Fruit fly (Drosophila melanogaster) whole organism, embryonic: ENCODE results near the gene CG14102.

Experiments used
- Abd-B ChIP-seq: fragments of 200-800 bp; sonication (Bioruptor generic); optimal IDR thresholded peaks from 2 replicates; lab custom pipeline; 2018; ENCODE audit warnings: missing biosample characterization, mild to moderate bottlenecking, missing genetic modification characterization, moderate library complexity
- B-H2 ChIP-seq: fragments of 200-800 bp; sonication (Bioruptor generic); optimal IDR thresholded peaks from 2 replicates; lab custom pipeline; 2018; ENCODE audit warnings: missing biosample characterization, mild to moderate bottlenecking, missing genetic modification characterization
- Blimp-1 ChIP-seq: fragments of 200-800 bp; sonication (Bioruptor generic); optimal IDR thresholded peaks from 3 replicates; lab custom pipeline; 2018; ENCODE audit warnings: missing biosample characterization, missing genetic modification characterization, mild to moderate bottlenecking, moderate library complexity, missing genetic modification reagents
- CG10543 ChIP-seq: fragments of 200-800 bp; sonication (Bioruptor generic); optimal IDR thresholded peaks from 3 replicates; lab custom pipeline; 2017; ENCODE audit warnings: missing biosample characterization, mild to moderate bottlenecking, missing genetic modification characterization, moderate library complexity
- CG11093 ChIP-seq: fragments of 200-800 bp; sonication (Bioruptor generic); IDR thresholded peaks from 3 replicates; pipeline ENCODE4 v1.3.6; 2022; ENCODE audit warnings: missing biosample characterization, missing genetic modification characterization
- CG13296 ChIP-seq: fragments of 200-800 bp; sonication (Bioruptor generic); optimal IDR thresholded peaks from 3 replicates; lab custom pipeline; 2018; ENCODE audit warnings: missing biosample characterization, mild to moderate bottlenecking, missing genetic modification characterization
- CG14014 ChIP-seq: fragments of 200-800 bp; sonication (Bioruptor generic); IDR thresholded peaks from 2 replicates; pipeline ENCODE4 v1.3.6; 2022; ENCODE audit warnings: missing biosample characterization, missing genetic modification characterization
- CG1647 ChIP-seq: fragments of 200-800 bp; sonication (Bioruptor generic); optimal IDR thresholded peaks from 3 replicates; lab custom pipeline; 2016; ENCODE audit warnings: missing biosample characterization, missing genetic modification characterization
- CG16815 ChIP-seq: fragments of 200-800 bp; sonication (Bioruptor generic); optimal IDR thresholded peaks from 3 replicates; lab custom pipeline; 2017; ENCODE audit warnings: missing biosample characterization, mild to moderate bottlenecking, missing genetic modification characterization
- CG2889 ChIP-seq: fragments of 200-800 bp; sonication (Bioruptor generic); IDR thresholded peaks from 3 replicates; pipeline ENCODE4 v1.3.6; 2022; ENCODE audit warnings: missing biosample characterization, missing genetic modification characterization
- CG32532 ChIP-seq: fragments of 200-800 bp; sonication (Bioruptor generic); IDR thresholded peaks from 2 replicates; pipeline ENCODE4 v1.3.6; 2022; ENCODE audit warnings: missing biosample characterization, missing genetic modification characterization
- CG32772 ChIP-seq: fragments of 200-800 bp; sonication (Bioruptor generic); IDR thresholded peaks from 2 replicates; pipeline ENCODE4 v1.3.6; 2022; ENCODE audit warnings: missing biosample characterization, missing genetic modification characterization
- CG34376 ChIP-seq: fragments of 200-800 bp; sonication (Bioruptor generic); optimal IDR thresholded peaks from 2 replicates; lab custom pipeline; 2018; ENCODE audit warnings: missing biosample characterization, mild to moderate bottlenecking, missing genetic modification characterization
- CG4404 ChIP-seq: fragments of 200-800 bp; sonication (Bioruptor generic); IDR thresholded peaks from 2 replicates; pipeline ENCODE4 v1.3.6; 2022; ENCODE audit warnings: missing biosample characterization, missing genetic modification characterization
- CG6175 ChIP-seq: fragments of 200-800 bp; sonication (Bioruptor generic); IDR thresholded peaks from 3 replicates; pipeline ENCODE4 v1.3.6; 2022; ENCODE audit warnings: missing biosample characterization, missing genetic modification characterization
- CG6765 ChIP-seq: fragments of 200-800 bp; sonication (Bioruptor generic); optimal IDR thresholded peaks from 3 replicates; lab custom pipeline; 2017; ENCODE audit warnings: missing biosample characterization, mild to moderate bottlenecking, missing genetic modification characterization
- CG6813 ChIP-seq: fragments of 200-800 bp; sonication (Bioruptor generic); optimal IDR thresholded peaks from 2 replicates; lab custom pipeline; 2017; ENCODE audit warnings: missing biosample characterization, missing genetic modification characterization, mild to moderate bottlenecking, moderate library complexity, missing genetic modification reagents
- CG8944 ChIP-seq: fragments of 200-800 bp; sonication (Bioruptor generic); optimal IDR thresholded peaks from 3 replicates; lab custom pipeline; 2016; ENCODE audit warnings: missing biosample characterization, missing genetic modification characterization
- CG9817 ChIP-seq: fragments of 200-800 bp; sonication (Bioruptor generic); optimal IDR thresholded peaks from 2 replicates; lab custom pipeline; 2018; ENCODE audit warnings: missing biosample characterization, mild to moderate bottlenecking, missing genetic modification characterization, moderate library complexity
- CoRest ChIP-seq: fragments of 200-800 bp; sonication (Bioruptor generic); optimal IDR thresholded peaks from 3 replicates; lab custom pipeline; 2018; ENCODE audit warnings: missing biosample characterization, mild to moderate bottlenecking, missing genetic modification characterization, moderate library complexity
- D19A ChIP-seq: fragments of 200-800 bp; optimal IDR thresholded peaks from 3 replicates; lab custom pipeline; 2019; ENCODE audit warnings: missing biosample characterization, mild to moderate bottlenecking, missing genetic modification characterization, moderate library complexity
- Dbx ChIP-seq: fragments of 200-800 bp; sonication (Bioruptor generic); IDR thresholded peaks from 3 replicates; pipeline ENCODE4 v1.3.6; 2022; ENCODE audit warnings: missing biosample characterization, missing genetic modification characterization
- Fer1 ChIP-seq: fragments of 200-800 bp; sonication (Bioruptor generic); optimal IDR thresholded peaks from 2 replicates; lab custom pipeline; 2017; ENCODE audit warnings: missing biosample characterization, mild to moderate bottlenecking, missing genetic modification characterization
- Fer2 ChIP-seq: fragments of 200-800 bp; sonication (Bioruptor generic); optimal IDR thresholded peaks from 2 replicates; lab custom pipeline; 2018; ENCODE audit warnings: missing biosample characterization, mild to moderate bottlenecking, missing genetic modification characterization, moderate library complexity
- Med ChIP-seq: fragments of 200-800 bp; sonication (Bioruptor generic); peaks from one replicate; lab custom pipeline; 2016; ENCODE audit warnings: missing biosample characterization, missing genetic modification characterization, mild to moderate bottlenecking, inconsistent platforms, moderate library complexity
- Mrtf ChIP-seq: fragments of 200-800 bp; sonication (Bioruptor generic); IDR thresholded peaks from 3 replicates; pipeline ENCODE4 v1.3.6; 2022; ENCODE audit warnings: missing biosample characterization, missing genetic modification characterization
- Spps ChIP-seq: fragments of 200-800 bp; sonication (Bioruptor generic); optimal IDR thresholded peaks from 2 replicates; lab custom pipeline; 2018; ENCODE audit warnings: missing biosample characterization, mild to moderate bottlenecking, missing genetic modification characterization
- Ssrp ChIP-seq: fragments of 200-800 bp; sonication (Bioruptor generic); optimal IDR thresholded peaks from 2 replicates; lab custom pipeline; 2018; ENCODE audit warnings: missing biosample characterization, mild to moderate bottlenecking, missing genetic modification characterization, moderate library complexity
- bab2 ChIP-seq: fragments of 200-800 bp; sonication (Bioruptor generic); optimal IDR thresholded peaks from 2 replicates; lab custom pipeline; 2016; ENCODE audit warnings: missing biosample characterization, missing genetic modification characterization
- bcd ChIP-seq: fragments of 200-800 bp; sonication (Bioruptor generic); optimal IDR thresholded peaks from 2 replicates; lab custom pipeline; 2017; ENCODE audit warnings: missing biosample characterization, mild to moderate bottlenecking, missing genetic modification characterization
- bigmax ChIP-seq: fragments of 200-800 bp; sonication (Bioruptor generic); optimal IDR thresholded peaks from 2 replicates; lab custom pipeline; 2018; ENCODE audit warnings: missing biosample characterization, mild to moderate bottlenecking, missing genetic modification characterization
- caup ChIP-seq: fragments of 200-800 bp; sonication (Bioruptor generic); optimal IDR thresholded peaks from 3 replicates; lab custom pipeline; 2017; ENCODE audit warnings: missing biosample characterization, mild to moderate bottlenecking, missing genetic modification characterization, moderate library complexity; ENCODE audit not compliant: severe bottlenecking
- cwo ChIP-seq: fragments of 200-800 bp; sonication (Bioruptor generic); optimal IDR thresholded peaks from 3 replicates; lab custom pipeline; 2017; ENCODE audit warnings: missing biosample characterization, missing genetic modification characterization, mild to moderate bottlenecking, moderate library complexity, missing genetic modification reagents
- dan ChIP-seq: fragments of 200-800 bp; sonication (Bioruptor generic); IDR thresholded peaks from 2 replicates; pipeline ENCODE4 v1.3.6; 2022; ENCODE audit warnings: missing biosample characterization, missing genetic modification characterization
- dimm ChIP-seq: fragments of 200-800 bp; sonication (Bioruptor generic); IDR thresholded peaks from 2 replicates; pipeline ENCODE4 v1.3.6; 2022; ENCODE audit warnings: missing biosample characterization, missing genetic modification characterization
- exex ChIP-seq: fragments of 200-800 bp; sonication (Bioruptor generic); optimal IDR thresholded peaks from 4 replicates; lab custom pipeline; 2018; ENCODE audit warnings: missing biosample characterization, mild to moderate bottlenecking, missing genetic modification characterization, moderate library complexity
- grn ChIP-seq: fragments of 200-800 bp; sonication (Bioruptor generic); optimal IDR thresholded peaks from 3 replicates; lab custom pipeline; 2017; ENCODE audit warnings: missing biosample characterization, missing genetic modification characterization
- hb ChIP-seq: fragments of 200-800 bp; sonication (Bioruptor generic); IDR thresholded peaks from 3 replicates; pipeline ENCODE4 v1.3.6; 2022; ENCODE audit warnings: missing biosample characterization, missing genetic modification characterization; ENCODE audit not compliant: partially characterized antibody
- kni ChIP-seq: fragments of 200-800 bp; sonication (Bioruptor generic); optimal IDR thresholded peaks from 3 replicates; lab custom pipeline; 2017; ENCODE audit warnings: mild to moderate bottlenecking, missing biosample characterization, missing genetic modification reagents, missing genetic modification characterization
- lov ChIP-seq, 2 experiments: fragments of 200-800 bp in 1 of 2; fragments of >200 bp in 1 of 2; sonication (Bioruptor generic) in 1 of 2; IDR thresholded peaks in 1 of 2; optimal IDR thresholded peaks in 1 of 2; 2 replicates in 1 of 2; 3 replicates in 1 of 2; pipeline versions ENCODE4 v1.3.6 to Lab custom; 2017 to 2022; ENCODE audit warnings: missing biosample characterization in 1 of 2, missing genetic modification characterization in 1 of 2
- mirr ChIP-seq: fragments of 200-800 bp; sonication (Bioruptor generic); optimal IDR thresholded peaks from 3 replicates; lab custom pipeline; 2018; ENCODE audit warnings: missing biosample characterization, mild to moderate bottlenecking, missing genetic modification characterization
- pfk ChIP-seq: fragments of 200-800 bp; sonication (Bioruptor generic); optimal IDR thresholded peaks from 2 replicates; lab custom pipeline; 2018; ENCODE audit warnings: missing biosample characterization, mild to moderate bottlenecking, missing genetic modification characterization, moderate library complexity
- rib ChIP-seq: fragments of 200-800 bp; sonication (Bioruptor generic); IDR thresholded peaks from 2 replicates; pipeline ENCODE4 v1.3.6; 2022; ENCODE audit warnings: missing biosample characterization, missing genetic modification characterization
- sob ChIP-seq: fragments of 200-800 bp; sonication (Bioruptor generic); IDR thresholded peaks from 2 replicates; pipeline ENCODE4 v1.3.6; 2022; ENCODE audit warnings: missing biosample characterization, missing genetic modification characterization
- sr ChIP-seq: fragments of 200-800 bp; sonication (Bioruptor generic); IDR thresholded peaks from 3 replicates; pipeline ENCODE4 v1.3.6; 2022; ENCODE audit warnings: missing biosample characterization, missing genetic modification characterization
- twi ChIP-seq: fragments of 200-800 bp; optimal IDR thresholded peaks from 2 replicates; lab custom pipeline; 2019; ENCODE audit warnings: missing biosample characterization, mild to moderate bottlenecking, missing genetic modification characterization, moderate library complexity
- vfl ChIP-seq: fragments of 200-800 bp; sonication (Bioruptor generic); optimal IDR thresholded peaks from 2 replicates; lab custom pipeline; 2016; ENCODE audit warnings: missing biosample characterization, missing genetic modification characterization

Gene CG14102

dm6 chr3L:19813075-19813903, 12.2 kb upstream of the CG14102 start, which contains the start of gene Cyp305a1 (continued):
- peak; percentile 44 for TF ChIP-seq kni (GFP tag; lab: Kevin White, UChicago)
- TF ChIP-seq Abd-B = no peak
- TF ChIP-seq Blimp-1 = no peak
- TF ChIP-seq grn = peak; percentile 56
- peak; percentile 68 for TF ChIP-seq exex (tag; lab: Kevin White, UChicago)
- 0 out of 3 replicates have a peak, but pooled peaks have one; percentile 13 for TF ChIP-seq hb
- no peak for TF ChIP-seq CG8944 (GFP tag; lab: Kevin White, UChicago)
- TF ChIP-seq Ssrp (tag; lab: Kevin White, UChicago) = no peak
- no peak for TF ChIP-seq CG9817 (tag; lab: Kevin White, UChicago)
- TF ChIP-seq mirr (GFP tag; lab: Kevin White, UChicago) = peak; percentile 70
- peak; percentile 63 for TF ChIP-seq CG34376 (GFP tag; lab: Kevin White, UChicago)
- TF ChIP-seq CG1647 (GFP tag; lab: Kevin White, UChicago) = no peak
- peak; percentile 31 for TF ChIP-seq twi (tag; lab: Kevin White, UChicago)
- TF ChIP-seq CG6175 = no peak
- TF ChIP-seq CG13296 (GFP tag; lab: Kevin White, UChicago) = peak; percentile 11
- TF ChIP-seq lov (optimal IDR thresholded peaks at IDR 0.05; lab: Kevin White, UChicago) = no peak
- 0 out of 3 replicates have a peak, but pooled peaks have one; percentile 44 for TF ChIP-seq lov (GFP tag; IDR thresholded peaks at IDR 0.05; lab: Robert Waterston, UW)
- TF ChIP-seq vfl (GFP tag; lab: Kevin White, UChicago) = no peak
- no peak for TF ChIP-seq CG2889
- peak; percentile 54; the same call in 1 of the 2 replicates for TF ChIP-seq sob (GFP tag; lab: Robert Waterston, UW)
- TF ChIP-seq pfk (GFP tag; lab: Kevin White, UChicago) = peak; percentile 37
- TF ChIP-seq CG6765 = peak; percentile 20
- TF ChIP-seq sr (GFP tag; lab: Robert Waterston, UW) = peak; percentile 65; the same call in 2 of the 3 replicates
- TF ChIP-seq caup (GFP tag; lab: Kevin White, UChicago) = peak; percentile 40
- TF ChIP-seq dan (GFP tag; lab: Robert Waterston, UW) = no peak
- TF ChIP-seq Fer2 (tag; lab: Kevin White, UChicago) = peak; percentile 6
- 0 out of 3 replicates have a peak, but pooled peaks have one; percentile 44 for TF ChIP-seq Dbx (GFP tag; lab: Robert Waterston, UW)
- peak; percentile 51 for TF ChIP-seq B-H2 (GFP tag; lab: Kevin White, UChicago)
- TF ChIP-seq CoRest (tag; lab: Kevin White, UChicago) = no peak
- TF ChIP-seq CG4404 (GFP tag; lab: Robert Waterston, UW) = no peak
- peak; percentile 79 for TF ChIP-seq Med
- no peak for TF ChIP-seq CG11093 (GFP tag; lab: Robert Waterston, UW)
- peak; percentile 90 for TF ChIP-seq CG10543 (GFP tag; lab: Kevin White, UChicago)
- no peak for TF ChIP-seq Spps (tag; lab: Kevin White, UChicago)
- 0 out of 2 replicates have a peak, but pooled peaks have one; percentile 36 for TF ChIP-seq rib (GFP tag; lab: Robert Waterston, UW)
- TF ChIP-seq cwo = peak; percentile 74
- TF ChIP-seq dimm (GFP tag; lab: Robert Waterston, UW) = no peak
- peak; percentile 10; the same call in 1 of the 2 replicates for TF ChIP-seq CG32532 (GFP tag; lab: Robert Waterston, UW)
- TF ChIP-seq bigmax (GFP tag; lab: Kevin White, UChicago) = no peak
- no peak for TF ChIP-seq CG32772 (GFP tag; lab: Robert Waterston, UW)
- TF ChIP-seq Mrtf (GFP tag; lab: Robert Waterston, UW) = 0 out of 3 replicates have a peak, but pooled peaks have one; percentile 28
- peak; percentile 58 for TF ChIP-seq Fer1 (GFP tag; lab: Kevin White, UChicago)
- TF ChIP-seq bcd (GFP tag; lab: Kevin White, UChicago) = no peak
- peak; percentile 18; the same call in 1 of the 2 replicates for TF ChIP-seq CG14014 (GFP tag; lab: Robert Waterston, UW)
- TF ChIP-seq bab2 (GFP tag; lab: Kevin White, UChicago) = no peak
- peak; percentile 42 for TF ChIP-seq D19A (tag; lab: Kevin White, UChicago)
- no peak for TF ChIP-seq CG16815 (GFP tag; lab: Kevin White, UChicago)
- TF ChIP-seq CG6813 (GFP tag; lab: Kevin White, UChicago) = peak; percentile 37
